Worm (Caenorhabditis elegans) whole organism, young adult: ENCODE results near the gene arrd-3.

Source experiments
- pha-4 ChIP-seq: fragments of 150-350 bp; sonication (generic microtip); optimal IDR thresholded peaks from 2 replicates; lab custom pipeline; 2014; ENCODE audit warnings: missing biosample characterization, missing genetic modification reagents, missing genetic modification characterization
- rpc-1 ChIP-seq, 2 experiments: fragments of 150-350 bp in 1 of 2; sonication (generic microtip) in 1 of 2; optimal IDR thresholded peaks; 2 replicates each; lab custom pipeline; 2014 to 2018; ENCODE audit warnings: missing biosample characterization in 1 of 2, missing genetic modification characterization in 1 of 2, missing genetic modification reagents in 1 of 2, missing genotype in 1 of 2

- TF ChIP-seq rpc-1 (optimal IDR thresholded peaks at IDR 0.05; lab: Kevin White, UChicago) (no peak), rpc-1 (tag; optimal IDR thresholded peaks at IDR 0.05; lab: Kevin White, UChicago) (no peak), pha-4 (tag; lab: Kevin White, UChicago) (no peak)
Measured at ce11 chrII:9441838-9442237, 29.5 kb downstream of the arrd-3 start, which contains the start of gene chil-16.
